Worm (Caenorhabditis elegans) whole organism, L3 larva: ENCODE data around the gene F53A9.1.

Source experiments
- R02D3.7 ChIP-seq: fragments of 150-350 bp; optimal IDR thresholded peaks from 2 replicates; lab custom pipeline; 2014; ENCODE audit warnings: missing biosample characterization, missing genetic modification characterization
- aly-2 ChIP-seq: fragments of 150-350 bp; optimal IDR thresholded peaks from 2 replicates; lab custom pipeline; 2014; ENCODE audit warnings: missing biosample characterization, missing genetic modification characterization
- ama-1 ChIP-seq: fragments of 150-350 bp; optimal IDR thresholded peaks from 2 replicates; lab custom pipeline; 2018
- ceh-9 ChIP-seq: sonication (generic microtip); optimal IDR thresholded peaks from 2 replicates; lab custom pipeline; 2018; ENCODE audit warnings: missing biosample characterization, missing genetic modification characterization
- egl-27 ChIP-seq: sonication (generic microtip); optimal IDR thresholded peaks from 4 replicates; lab custom pipeline; 2017; ENCODE audit warnings: missing biosample characterization, missing genetic modification reagents, missing genetic modification characterization
- elt-1 ChIP-seq: fragments of 150-350 bp; optimal IDR thresholded peaks from 2 replicates; lab custom pipeline; 2014; ENCODE audit warnings: missing biosample characterization, missing genetic modification characterization
- elt-2 ChIP-seq: sonication (generic microtip); optimal IDR thresholded peaks from 2 replicates; lab custom pipeline; 2016; ENCODE audit warnings: missing genetic modification reagents, mild to moderate bottlenecking, missing genetic modification characterization, missing compliant biosample characterization
- elt-3 ChIP-seq, 3 experiments: fragments of 150-350 bp in 1 of 3; sonication (generic microtip) in 2 of 3; optimal IDR thresholded peaks; 2 replicates in 2 of 3; 4 replicates in 1 of 3; lab custom pipeline; 2014 to 2017; ENCODE audit warnings: missing biosample characterization in 3 of 3, missing genetic modification characterization in 3 of 3
- fkh-10 ChIP-seq: sonication (generic microtip); optimal IDR thresholded peaks from 2 replicates; lab custom pipeline; 2017; ENCODE audit warnings: missing biosample characterization, missing genetic modification reagents, missing genetic modification characterization
- fkh-2 ChIP-seq: fragments of 150-350 bp; optimal IDR thresholded peaks from 2 replicates; lab custom pipeline; 2014; ENCODE audit warnings: missing biosample characterization, missing genetic modification reagents, missing genetic modification characterization
- hmg-11 ChIP-seq: sonication (generic microtip); optimal IDR thresholded peaks from 2 replicates; lab custom pipeline; 2016; ENCODE audit warnings: missing genetic modification characterization, missing compliant biosample characterization
- lin-39 ChIP-seq: fragments of 150-350 bp; optimal IDR thresholded peaks from 2 replicates; lab custom pipeline; 2018; ENCODE audit warnings: missing biosample characterization, missing genetic modification reagents, missing genetic modification characterization
- mdl-1 ChIP-seq: fragments of 150-350 bp; optimal IDR thresholded peaks from 2 replicates; lab custom pipeline; 2014; ENCODE audit warnings: missing biosample characterization, missing genetic modification characterization
- mml-1 ChIP-seq: fragments of 150-350 bp; sonication (generic microtip); optimal IDR thresholded peaks from 3 replicates; lab custom pipeline; 2014; ENCODE audit warnings: missing biosample characterization, missing genetic modification characterization
- nfya-1 ChIP-seq: sonication (generic microtip); optimal IDR thresholded peaks from 2 replicates; lab custom pipeline; 2017; ENCODE audit warnings: missing genetic modification characterization, mild to moderate bottlenecking, missing compliant biosample characterization, antibody characterized with exemption, moderate library complexity; ENCODE audit not compliant: insufficient read depth
- nhr-11 ChIP-seq: fragments of 150-350 bp; optimal IDR thresholded peaks from 2 replicates; lab custom pipeline; 2014; ENCODE audit warnings: missing biosample characterization, missing genetic modification characterization
- nhr-23 ChIP-seq: fragments of 150-350 bp; optimal IDR thresholded peaks from 2 replicates; lab custom pipeline; 2014; ENCODE audit warnings: missing biosample characterization, missing genetic modification reagents, missing genetic modification characterization
- nhr-237 ChIP-seq: fragments of 150-350 bp; optimal IDR thresholded peaks from 2 replicates; lab custom pipeline; 2014; ENCODE audit warnings: missing biosample characterization, missing genetic modification characterization
- nhr-25 ChIP-seq: sonication (generic microtip); optimal IDR thresholded peaks from 2 replicates; lab custom pipeline; 2017; ENCODE audit warnings: missing biosample characterization, missing genetic modification characterization
- nhr-28 ChIP-seq: fragments of 150-350 bp; optimal IDR thresholded peaks from 2 replicates; lab custom pipeline; 2014; ENCODE audit warnings: missing biosample characterization, missing genetic modification characterization
- nhr-43 ChIP-seq: sonication (generic microtip); optimal IDR thresholded peaks from 2 replicates; lab custom pipeline; 2016; ENCODE audit warnings: mild to moderate bottlenecking, missing genetic modification characterization, missing compliant biosample characterization; ENCODE audit not compliant: poor library complexity, severe bottlenecking
- nhr-76 ChIP-seq: fragments of 150-350 bp; sonication (generic microtip); optimal IDR thresholded peaks from 5 replicates; lab custom pipeline; 2014; ENCODE audit warnings: missing biosample characterization, missing genetic modification characterization
- nhr-77 ChIP-seq: fragments of 150-350 bp; optimal IDR thresholded peaks from 2 replicates; lab custom pipeline; 2014; ENCODE audit warnings: missing biosample characterization, missing genetic modification characterization
- pha-4 ChIP-seq: fragments of 150-350 bp; optimal IDR thresholded peaks from 2 replicates; lab custom pipeline; 2014; ENCODE audit warnings: missing biosample characterization, missing genetic modification reagents, missing genetic modification characterization
- pqm-1 ChIP-seq: fragments of 150-350 bp; optimal IDR thresholded peaks from 2 replicates; lab custom pipeline; 2017; ENCODE audit warnings: missing biosample characterization, missing genetic modification characterization, inconsistent platforms
- tbx-2 ChIP-seq: sonication (generic microtip); optimal IDR thresholded peaks from 2 replicates; lab custom pipeline; 2016; ENCODE audit warnings: mild to moderate bottlenecking, missing genetic modification characterization, missing compliant biosample characterization
- unc-39 ChIP-seq: sonication (generic microtip); optimal IDR thresholded peaks from 4 replicates; lab custom pipeline; 2017; ENCODE audit warnings: missing biosample characterization, missing genetic modification characterization
- zag-1 ChIP-seq: fragments of 150-350 bp; optimal IDR thresholded peaks from 2 replicates; lab custom pipeline; 2014; ENCODE audit warnings: missing biosample characterization, missing genetic modification characterization
- ztf-11 ChIP-seq: fragments of 150-350 bp; optimal IDR thresholded peaks from 2 replicates; lab custom pipeline; 2014; ENCODE audit warnings: missing biosample characterization, missing genetic modification characterization
- ztf-4 ChIP-seq: fragments of 150-350 bp; optimal IDR thresholded peaks from 2 replicates; lab custom pipeline; 2014; ENCODE audit warnings: missing biosample characterization, missing genetic modification characterization

The F53A9.1 gene

DNA sequence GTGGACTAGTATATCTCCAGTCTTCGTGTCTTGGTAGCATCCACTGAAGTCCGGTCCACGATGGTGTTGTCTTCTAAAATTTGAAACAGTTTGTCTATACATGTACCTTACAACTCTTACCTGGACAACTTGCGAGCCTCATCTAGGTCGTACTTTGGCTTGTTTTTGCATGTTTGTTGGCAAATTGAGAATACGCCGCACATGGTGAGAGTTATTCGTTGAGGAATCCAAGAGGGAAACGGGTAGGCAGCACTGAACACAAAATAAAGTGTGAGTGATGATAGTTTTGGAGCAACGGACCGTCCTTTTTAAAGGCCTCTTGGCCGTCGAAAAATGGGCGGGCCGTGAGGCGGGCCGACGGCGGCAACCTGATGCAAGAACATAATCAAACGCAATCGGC lies 39.3 kb downstream of the F53A9.1 start, which contains the start of gene asns-2:
Gene asns-2 (minus strand): TSS at position 282 of the 400 bp plus-strand sequence.
- TF ChIP-seq ama-1 (lab: Kevin White, UChicago) = peak; percentile 68
- no peak for TF ChIP-seq nhr-237 (tag; lab: Kevin White, UChicago)

DNA sequence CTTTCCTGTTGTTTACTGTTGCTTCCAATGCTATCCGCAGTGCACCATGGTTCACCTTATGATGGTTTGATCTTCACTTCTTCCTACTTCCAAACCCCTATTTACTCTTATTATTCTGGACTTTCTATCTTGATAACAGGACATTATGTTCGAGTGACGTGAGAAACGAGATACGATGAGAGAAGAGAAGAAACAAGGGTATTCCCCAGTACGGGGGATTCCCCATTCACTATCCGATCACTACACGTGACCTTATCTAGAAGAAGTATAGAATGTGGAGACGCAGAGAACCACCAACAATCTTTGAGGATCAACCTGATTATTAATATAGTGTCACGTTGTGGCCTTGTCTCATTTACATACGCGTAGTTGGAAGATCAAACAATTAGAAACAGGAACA lies 41.2 kb downstream of the F53A9.1 start:
- peak in 1 of 3 experiments; percentile 12 for TF ChIP-seq elt-3 (tag; optimal IDR thresholded peaks at IDR 0.05; lab: Kevin White, UChicago)
- TF ChIP-seq pqm-1 = peak; percentile 29
- TF ChIP-seq unc-39 (tag; lab: Kevin White, UChicago) = no peak
- TF ChIP-seq egl-27 (tag; lab: Kevin White, UChicago) = no peak
- no peak for TF ChIP-seq ztf-4 (tag; lab: Kevin White, UChicago)
- peak; percentile 81 for TF ChIP-seq nhr-43 (tag; lab: Kevin White, UChicago)
- no peak for TF ChIP-seq fkh-2 (tag; lab: Kevin White, UChicago)
- TF ChIP-seq mdl-1 = peak; percentile 44
- TF ChIP-seq mml-1 (tag; lab: Kevin White, UChicago) = no peak
- no peak for TF ChIP-seq nhr-237 (tag; lab: Kevin White, UChicago)
- TF ChIP-seq fkh-10 (GFP tag; lab: Kevin White, UChicago) = no peak
- no peak for TF ChIP-seq tbx-2 (tag; lab: Kevin White, UChicago)
- peak; percentile 68 for TF ChIP-seq nhr-23
- no peak for TF ChIP-seq nhr-28 (tag; lab: Kevin White, UChicago)
- TF ChIP-seq nhr-25 (tag; lab: Kevin White, UChicago) = peak; percentile 52
- TF ChIP-seq hmg-11 (tag; lab: Kevin White, UChicago) = no peak
- no peak for TF ChIP-seq nhr-76 (tag; lab: Kevin White, UChicago)
- TF ChIP-seq ama-1 (lab: Kevin White, UChicago) = no peak
- TF ChIP-seq R02D3.7 = no peak
- TF ChIP-seq, all 47 proteins: peak for 6

ce11 chrX:8754285-8754795 lies 42.9 kb downstream of the F53A9.1 start:
- no peak for TF ChIP-seq ceh-9 (tag; lab: Kevin White, UChicago)
- TF ChIP-seq zag-1 = no peak
- TF ChIP-seq pha-4 (tag; lab: Kevin White, UChicago) = peak; percentile 6
- no peak for TF ChIP-seq nfya-1 (tag; lab: Kevin White, UChicago)
- no peak for TF ChIP-seq fkh-2 (tag; lab: Kevin White, UChicago)
- TF ChIP-seq elt-2 (tag; lab: Kevin White, UChicago) = peak; percentile 12
- TF ChIP-seq ztf-11 = no peak
- no peak for TF ChIP-seq nhr-77
- no peak for TF ChIP-seq aly-2
- no peak for TF ChIP-seq nhr-23
- TF ChIP-seq, all 47 proteins: peak for 2

DNA sequence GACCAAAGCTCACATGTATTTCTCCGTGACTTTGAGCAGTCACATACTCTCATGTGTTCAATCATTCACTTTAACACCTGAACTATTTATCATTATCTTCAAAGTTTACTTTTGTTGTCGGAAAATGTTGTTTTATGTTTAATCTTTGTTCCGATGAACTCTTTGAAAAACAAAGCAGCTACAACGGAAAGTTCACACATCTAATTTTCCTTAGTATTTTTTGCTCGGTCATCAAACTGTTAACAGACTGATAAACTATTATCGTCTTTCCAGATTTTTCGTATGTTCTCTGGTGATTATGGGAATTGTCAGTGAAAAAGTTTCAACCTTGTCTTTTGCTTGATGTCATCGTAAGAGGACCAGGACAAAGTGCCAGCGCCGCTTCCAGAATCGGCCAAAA lies 44.6 kb downstream of the F53A9.1 start:
- no peak for TF ChIP-seq nhr-11 (tag; lab: Kevin White, UChicago)
- no peak for TF ChIP-seq elt-1 (tag; lab: Kevin White, UChicago)
- TF ChIP-seq aly-2 = no peak
- peak; percentile 67 for TF ChIP-seq pqm-1
- peak; percentile 30 for TF ChIP-seq pha-4 (tag; lab: Kevin White, UChicago)
- no peak for TF ChIP-seq nhr-25 (tag; lab: Kevin White, UChicago)
- peak; percentile 74 for TF ChIP-seq elt-2 (tag; lab: Kevin White, UChicago)
- TF ChIP-seq, all 47 proteins: peak for 3

DNA sequence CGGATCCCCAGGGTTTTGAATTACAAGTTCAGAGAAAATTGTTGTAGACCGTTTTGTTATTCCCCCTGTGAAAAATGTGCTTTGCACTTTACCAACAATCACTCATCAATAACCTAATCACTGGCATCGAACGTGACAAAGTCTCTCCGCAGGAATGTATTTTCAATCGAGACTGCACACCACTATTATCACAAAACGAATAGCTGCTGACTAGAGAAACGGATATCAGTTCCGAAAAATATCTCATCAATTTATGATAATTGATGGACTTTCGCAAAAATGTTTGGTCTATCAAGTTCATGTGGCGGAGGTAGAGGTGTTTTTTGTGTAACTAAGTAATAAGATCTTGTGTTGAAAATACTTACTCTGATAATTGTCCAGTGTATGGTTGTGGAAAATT lies 49.7 kb downstream of the F53A9.1 start:
- TF ChIP-seq ztf-11 (no peak), lin-39 (tag; lab: Kevin White, UChicago) (peak; percentile 18), pqm-1 (peak; percentile 22), R02D3.7 (no peak)
